4 fruit fly cellular contexts compared by ENCODE assay signal in the genomic region with DNA sequence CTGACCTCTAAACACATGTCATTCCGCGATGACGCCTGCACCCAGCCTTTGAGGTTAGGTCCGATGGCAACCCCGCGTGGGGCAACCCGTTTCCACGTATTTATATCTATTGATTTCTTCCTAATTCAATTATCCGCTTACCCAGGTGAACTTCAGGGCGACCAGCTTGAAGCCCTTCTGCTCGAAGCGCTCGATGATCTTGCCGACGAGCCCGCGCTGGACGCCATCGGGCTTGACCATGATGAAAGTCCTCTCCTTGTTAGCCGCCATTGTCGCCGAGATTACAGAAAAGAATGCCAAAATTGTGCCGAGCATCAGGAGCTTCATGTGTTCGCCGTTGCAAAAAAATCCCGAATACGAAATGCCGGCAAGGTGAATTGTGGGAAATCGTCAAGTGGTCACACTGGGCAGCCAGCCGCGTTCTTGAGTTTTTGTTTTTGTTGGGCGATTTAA.
TF ChIP-seq lines count a peak whose summit lies in the region.

A gene (minus strand): TSS at position 449 of the 453 bp plus-strand sequence.

TF ChIP-seq in whole organism, adult, 20 proteins besides CTCF, POLR2A, EP300 and RAD21 (continued from another document):
- TF ChIP-seq CG5204 (GFP tag; optimal IDR thresholded peaks at IDR 0.05; lab: Kevin White, UChicago): no peak
- TF ChIP-seq tj (GFP tag; optimal IDR thresholded peaks at IDR 0.05; lab: Kevin White, UChicago): peak; percentile 45
- peak; percentile 56 for TF ChIP-seq CG7101 (tag; optimal IDR thresholded peaks at IDR 0.05; lab: Kevin White, UChicago)

TF ChIP-seq in whole organism, embryonic, 481 proteins besides CTCF, POLR2A, EP300 and RAD21 (continued from another document and continues in another):
- TF ChIP-seq CG16779 (GFP tag; IDR thresholded peaks at IDR 0.05; lab: Robert Waterston, UW) (no peak), sd (tag; optimal IDR thresholded peaks at IDR 0.05; lab: Kevin White, UChicago) (peak; percentile 76), cg (GFP tag; optimal IDR thresholded peaks at IDR 0.05; lab: Kevin White, UChicago) (no peak), CG13894 (tag; optimal IDR thresholded peaks at IDR 0.05; lab: Kevin White, UChicago) (no peak), Usf (GFP tag; optimal IDR thresholded peaks at IDR 0.05; lab: Kevin White, UChicago) (no peak), CG12299 (tag; optimal IDR thresholded peaks at IDR 0.05; lab: Kevin White, UChicago) (no peak), gcm2 (GFP tag; optimal IDR thresholded peaks at IDR 0.05; lab: Kevin White, UChicago) (no peak), CG31224 (GFP tag; IDR thresholded peaks at IDR 0.05; lab: Robert Waterston, UW) (no peak), Ptx1 (GFP tag; IDR thresholded peaks at IDR 0.05; lab: Robert Waterston, UW) (no peak), CG17612 (GFP tag; IDR thresholded peaks at IDR 0.05; lab: Robert Waterston, UW) (no peak), CG4730 (GFP tag; IDR thresholded peaks at IDR 0.05; lab: Robert Waterston, UW) (no peak), Meics (GFP tag; optimal IDR thresholded peaks at IDR 0.05; lab: Kevin White, UChicago) (no peak), CG4404 (GFP tag; IDR thresholded peaks at IDR 0.05; lab: Robert Waterston, UW) (no peak), ftz-f1 (GFP tag; optimal IDR thresholded peaks at IDR 0.05; lab: Kevin White, UChicago) (peak; percentile 64), CG1529 (GFP tag; optimal IDR thresholded peaks at IDR 0.05; lab: Kevin White, UChicago) (no peak), her (GFP tag; optimal IDR thresholded peaks at IDR 0.05; lab: Kevin White, UChicago) (peak; percentile 77), CG3726 (GFP tag; IDR thresholded peaks at IDR 0.05; lab: Robert Waterston, UW) (no peak), trem (tag; optimal IDR thresholded peaks at IDR 0.05; lab: Kevin White, UChicago) (peak; percentile 85), Dfd (GFP tag; optimal IDR thresholded peaks at IDR 0.05; lab: Kevin White, UChicago) (no peak), NfI (GFP tag; optimal IDR thresholded peaks at IDR 0.05; lab: Kevin White, UChicago) (no peak), CG7928 (GFP tag; optimal IDR thresholded peaks at IDR 0.05; lab: Kevin White, UChicago) (no peak), Deaf1 (tag; optimal IDR thresholded peaks at IDR 0.05; lab: Kevin White, UChicago) (peak; percentile 15), Adf1 (GFP tag; IDR thresholded peaks at IDR 0.05; lab: Robert Waterston, UW) (no peak), CG9876 (GFP tag; optimal IDR thresholded peaks at IDR 0.05; lab: Kevin White, UChicago) (no peak), rib (GFP tag; IDR thresholded peaks at IDR 0.05; lab: Robert Waterston, UW) (peak; percentile 90), CG4854 (GFP tag; optimal IDR thresholded peaks at IDR 0.05; lab: Kevin White, UChicago) (no peak), Hr3 (GFP tag; optimal IDR thresholded peaks at IDR 0.05; lab: Kevin White, UChicago) (no peak), Fer1 (GFP tag; optimal IDR thresholded peaks at IDR 0.05; lab: Kevin White, UChicago) (no peak), CG15696 (tag; optimal IDR thresholded peaks at IDR 0.05; lab: Kevin White, UChicago) (no peak), Fer3 (tag; optimal IDR thresholded peaks at IDR 0.05; lab: Kevin White, UChicago) (no peak), HHEX (GFP tag; optimal IDR thresholded peaks at IDR 0.05; lab: Kevin White, UChicago) (no peak), Sry-β (GFP tag; optimal IDR thresholded peaks at IDR 0.05; lab: Kevin White, UChicago) (no peak), Hsf (GFP tag; optimal IDR thresholded peaks at IDR 0.05; lab: Kevin White, UChicago) (no peak), gce (GFP tag; IDR thresholded peaks at IDR 0.05; lab: Robert Waterston, UW) (no peak), pan (optimal IDR thresholded peaks at IDR 0.05; lab: Kevin White, UChicago) (no peak), pan (GFP tag; optimal IDR thresholded peaks at IDR 0.05 in 1 of 2, IDR thresholded peaks at IDR 0.05 in 1 of 2) (no peak), PHDP (tag; optimal IDR thresholded peaks at IDR 0.05; lab: Kevin White, UChicago) (no peak), CG18011 (GFP tag; optimal IDR thresholded peaks at IDR 0.05; lab: Kevin White, UChicago) (no peak), CG33557 (GFP tag; optimal IDR thresholded peaks at IDR 0.05; lab: Kevin White, UChicago) (no peak), CG1792 (GFP tag; optimal IDR thresholded peaks at IDR 0.05; lab: Kevin White, UChicago) (no peak), CG32532 (GFP tag; IDR thresholded peaks at IDR 0.05; lab: Robert Waterston, UW) (no peak), CG16813 (GFP tag; IDR thresholded peaks at IDR 0.05; lab: Robert Waterston, UW; ENCODE audit: partially characterized antibody) (peak; percentile 35; the same call in 1 of the 3 replicates), chn (GFP tag; optimal IDR thresholded peaks at IDR 0.05; lab: Kevin White, UChicago) (no peak)

TF ChIP-seq in whole organism, prepupa, 60 proteins besides CTCF, POLR2A, EP300 and RAD21 (continued from another document):
- TF ChIP-seq CG34406 (GFP tag; optimal IDR thresholded peaks at IDR 0.05; lab: Kevin White, UChicago) (no peak), spab (GFP tag; optimal IDR thresholded peaks at IDR 0.05; lab: Kevin White, UChicago) (no peak), CG10669 (GFP tag; optimal IDR thresholded peaks at IDR 0.05; lab: Kevin White, UChicago) (no peak), CG6808 (GFP tag; optimal IDR thresholded peaks at IDR 0.05; lab: Kevin White, UChicago) (peak; percentile 25), CG11294 (GFP tag; IDR thresholded peaks at IDR 0.05; lab: Robert Waterston, UW) (no peak), CG6792 (GFP tag; optimal IDR thresholded peaks at IDR 0.05; lab: Kevin White, UChicago) (no peak), CG31627 (GFP tag; optimal IDR thresholded peaks at IDR 0.05; lab: Kevin White, UChicago) (no peak), CG11902 (GFP tag; optimal IDR thresholded peaks at IDR 0.05; lab: Kevin White, UChicago) (no peak), Eip78C (GFP tag; lab: Kevin White, UChicago) (peak; percentile 70), CG6163 (GFP tag; IDR thresholded peaks at IDR 0.05; lab: Robert Waterston, UW) (peak; percentile 14; the same call in 1 of the 3 replicates), Ets21C (GFP tag; optimal IDR thresholded peaks at IDR 0.05; lab: Kevin White, UChicago) (no peak), CG7368 (GFP tag; optimal IDR thresholded peaks at IDR 0.05; lab: Kevin White, UChicago) (no peak), svp (GFP tag; lab: Kevin White, UChicago) (peak; percentile 86), CG32006 (GFP tag; optimal IDR thresholded peaks at IDR 0.05; lab: Kevin White, UChicago) (no peak), dsx (GFP tag; optimal IDR thresholded peaks at IDR 0.05; lab: Kevin White, UChicago; ENCODE audit: poor library complexity, severe bottlenecking) (peak; percentile 10), Lpt (GFP tag; optimal IDR thresholded peaks at IDR 0.05; lab: Kevin White, UChicago) (no peak), Gug (GFP tag; IDR thresholded peaks at IDR 0.05; lab: Robert Waterston, UW) (no peak), vri (GFP tag; optimal IDR thresholded peaks at IDR 0.05; lab: Kevin White, UChicago) (no peak), lz (GFP tag; optimal IDR thresholded peaks at IDR 0.05; lab: Kevin White, UChicago) (no peak), CG15336 (GFP tag; IDR thresholded peaks at IDR 0.05; lab: Robert Waterston, UW) (no peak), Met (GFP tag; optimal IDR thresholded peaks at IDR 0.05; lab: Kevin White, UChicago) (peak; percentile 6), Hr39 (GFP tag; optimal IDR thresholded peaks at IDR 0.05; lab: Kevin White, UChicago) (no peak), CG1621 (tag; optimal IDR thresholded peaks at IDR 0.05; lab: Kevin White, UChicago) (peak; percentile 44), Smox (GFP tag; optimal IDR thresholded peaks at IDR 0.05; lab: Kevin White, UChicago) (no peak), Sox15 (GFP tag; optimal IDR thresholded peaks at IDR 0.05; lab: Kevin White, UChicago) (no peak), net (GFP tag; optimal IDR thresholded peaks at IDR 0.05; lab: Kevin White, UChicago) (peak; percentile 7), CG3032 (tag; optimal IDR thresholded peaks at IDR 0.05; lab: Kevin White, UChicago) (peak; percentile 9), CG6854 (GFP tag; optimal IDR thresholded peaks at IDR 0.05; lab: Kevin White, UChicago) (peak; percentile 45), salr (GFP tag; optimal IDR thresholded peaks at IDR 0.05; lab: Kevin White, UChicago) (no peak), esn (GFP tag; optimal IDR thresholded peaks at IDR 0.05; lab: Kevin White, UChicago) (peak; percentile 35), CG10631 (GFP tag; optimal IDR thresholded peaks at IDR 0.05; lab: Kevin White, UChicago) (no peak), eg (GFP tag; IDR thresholded peaks at IDR 0.05; lab: Robert Waterston, UW) (no peak), Eip75B (GFP tag; optimal IDR thresholded peaks at IDR 0.05; lab: Kevin White, UChicago) (peak; percentile 51), OdsH (GFP tag; optimal IDR thresholded peaks at IDR 0.05; lab: Kevin White, UChicago) (no peak), Blimp-1 (GFP tag; optimal IDR thresholded peaks at IDR 0.05; lab: Kevin White, UChicago) (no peak), ss (GFP tag; optimal IDR thresholded peaks at IDR 0.05; lab: Kevin White, UChicago) (peak; percentile 42 to 47), Eip93F (GFP tag; optimal IDR thresholded peaks at IDR 0.05; lab: Kevin White, UChicago) (no peak), fkh (GFP tag; optimal IDR thresholded peaks at IDR 0.05; lab: Kevin White, UChicago) (no peak), CG8119 (GFP tag; IDR thresholded peaks at IDR 0.05; lab: Robert Waterston, UW) (peak; percentile 49; the same call in 2 of the 3 replicates), acj6 (GFP tag; optimal IDR thresholded peaks at IDR 0.05; lab: Kevin White, UChicago) (no peak), pdm3 (GFP tag; optimal IDR thresholded peaks at IDR 0.05; lab: Kevin White, UChicago) (no peak)

TF ChIP-seq in whole organism, pupa, 21 proteins besides CTCF, POLR2A, EP300 and RAD21 (continued from another document):
- TF ChIP-seq CG34367 (tag; optimal IDR thresholded peaks at IDR 0.05; lab: Kevin White, UChicago): no peak
